Fruit fly (Drosophila melanogaster) whole organism, embryonic: ENCODE data around the gene CG3198.
A peak's percentile ranks its signal among the peaks of the same experiment; 100 is the strongest.

ENCODE experiments used
- Abd-B ChIP-seq: fragments of 200-800 bp; sonication (Bioruptor generic); optimal IDR thresholded peaks from 2 replicates; lab custom pipeline; 2018; ENCODE audit warnings: missing biosample characterization, mild to moderate bottlenecking, missing genetic modification characterization, moderate library complexity
- Atf3 ChIP-seq: fragments of 200-800 bp; sonication (Bioruptor generic); optimal IDR thresholded peaks from 3 replicates; lab custom pipeline; 2016; ENCODE audit warnings: missing biosample characterization, missing genetic modification characterization
- CG10565 ChIP-seq: fragments of 200-800 bp; sonication (Bioruptor generic); optimal IDR thresholded peaks from 3 replicates; lab custom pipeline; 2016; ENCODE audit warnings: missing biosample characterization, mild to moderate bottlenecking, missing genetic modification characterization
- CG10959 ChIP-seq: fragments of 200-800 bp; sonication (Bioruptor generic); IDR thresholded peaks from 2 replicates; pipeline ENCODE4 v1.3.6; 2022; ENCODE audit warnings: missing biosample characterization, missing genetic modification characterization
- CG11696 ChIP-seq: fragments of 200-800 bp; sonication (Bioruptor generic); IDR thresholded peaks from 2 replicates; pipeline ENCODE4 v1.3.6; 2022; ENCODE audit warnings: missing biosample characterization, missing genetic modification characterization
- CG16863 ChIP-seq: fragments of 200-800 bp; sonication (Bioruptor generic); optimal IDR thresholded peaks from 3 replicates; lab custom pipeline; 2016; ENCODE audit warnings: missing biosample characterization, missing genetic modification characterization
- CG17612 ChIP-seq: fragments of 200-800 bp; sonication (Bioruptor generic); IDR thresholded peaks from 2 replicates; pipeline ENCODE4 v1.3.6; 2022; ENCODE audit warnings: missing biosample characterization, missing genetic modification characterization
- CG18262 ChIP-seq: fragments of 200-800 bp; optimal IDR thresholded peaks from 3 replicates; lab custom pipeline; 2019; ENCODE audit warnings: missing biosample characterization, mild to moderate bottlenecking, missing genetic modification characterization, moderate library complexity
- CG30020 ChIP-seq: fragments of 200-800 bp; optimal IDR thresholded peaks from 2 replicates; lab custom pipeline; 2019; ENCODE audit warnings: missing biosample characterization, mild to moderate bottlenecking, missing genetic modification characterization, moderate library complexity
- CG32772 ChIP-seq: fragments of 200-800 bp; sonication (Bioruptor generic); IDR thresholded peaks from 2 replicates; pipeline ENCODE4 v1.3.6; 2022; ENCODE audit warnings: missing biosample characterization, missing genetic modification characterization
- CG33213 ChIP-seq: fragments of 200-800 bp; sonication (Bioruptor generic); optimal IDR thresholded peaks from 3 replicates; lab custom pipeline; 2016; ENCODE audit warnings: missing biosample characterization, missing genetic modification characterization
- CG34422 ChIP-seq: fragments of 200-800 bp; sonication (Bioruptor generic); IDR thresholded peaks from 3 replicates; pipeline ENCODE4 v1.3.6; 2022; ENCODE audit warnings: missing biosample characterization, missing genetic modification characterization
- CG4360 ChIP-seq: fragments of 200-800 bp; sonication (Bioruptor generic); IDR thresholded peaks from 2 replicates; pipeline ENCODE4 v1.3.6; 2022; ENCODE audit warnings: missing biosample characterization, missing genetic modification characterization
- CG4617 ChIP-seq: fragments of 200-800 bp; sonication (Bioruptor generic); optimal IDR thresholded peaks from 3 replicates; lab custom pipeline; 2016; ENCODE audit warnings: missing biosample characterization, missing genetic modification characterization, borderline replicate concordance
- CG6683 ChIP-seq: fragments of 200-800 bp; sonication (Bioruptor generic); optimal IDR thresholded peaks from 2 replicates; lab custom pipeline; 2017; ENCODE audit warnings: missing biosample characterization, mild to moderate bottlenecking, missing genetic modification characterization, missing genetic modification reagents
- CG7372 ChIP-seq: fragments of 200-800 bp; sonication (Bioruptor generic); IDR thresholded peaks from 2 replicates; pipeline ENCODE4 v1.3.6; 2022; ENCODE audit warnings: missing biosample characterization, missing genetic modification characterization
- CG7839 ChIP-seq: fragments of 200-800 bp; sonication (Bioruptor generic); optimal IDR thresholded peaks from 3 replicates; lab custom pipeline; 2018; ENCODE audit warnings: missing biosample characterization, mild to moderate bottlenecking, missing genetic modification characterization, moderate library complexity
- CG8765 ChIP-seq: fragments of 200-800 bp; sonication (Bioruptor generic); IDR thresholded peaks from 2 replicates; pipeline ENCODE4 v1.3.6; 2022; ENCODE audit warnings: missing biosample characterization, missing genetic modification characterization
- CG9932 ChIP-seq: fragments of 200-800 bp; sonication (Bioruptor generic); IDR thresholded peaks from 2 replicates; pipeline ENCODE4 v1.3.6; 2022; ENCODE audit warnings: missing biosample characterization, missing genetic modification characterization
- Dll ChIP-seq: fragments of 200-800 bp; sonication (Bioruptor generic); IDR thresholded peaks from 4 replicates; pipeline ENCODE4 v1.3.6; 2022; ENCODE audit warnings: missing biosample characterization, missing genetic modification characterization; ENCODE audit not compliant: partially characterized antibody
- Dp ChIP-seq: fragments of 200-800 bp; sonication (Bioruptor generic); optimal IDR thresholded peaks from 2 replicates; lab custom pipeline; 2018; ENCODE audit warnings: missing biosample characterization, mild to moderate bottlenecking, missing genetic modification characterization, moderate library complexity
- Fer1 ChIP-seq: fragments of 200-800 bp; sonication (Bioruptor generic); optimal IDR thresholded peaks from 2 replicates; lab custom pipeline; 2017; ENCODE audit warnings: missing biosample characterization, mild to moderate bottlenecking, missing genetic modification characterization
- Lpt ChIP-seq: fragments of >200 bp; optimal IDR thresholded peaks from 2 replicates; lab custom pipeline; 2018; ENCODE audit warnings: missing biosample characterization, missing genetic modification characterization
- MTF-1 ChIP-seq: fragments of 200-800 bp; sonication (Bioruptor generic); optimal IDR thresholded peaks from 2 replicates; lab custom pipeline; 2018; ENCODE audit warnings: missing biosample characterization, mild to moderate bottlenecking, missing genetic modification characterization, borderline replicate concordance
- Optix ChIP-seq: fragments of 200-800 bp; sonication (Bioruptor generic); IDR thresholded peaks from 3 replicates; pipeline ENCODE4 v1.3.6; 2022; ENCODE audit warnings: missing biosample characterization, missing genetic modification characterization
- Poxn ChIP-seq: fragments of 200-800 bp; sonication (Bioruptor generic); IDR thresholded peaks from 2 replicates; pipeline ENCODE4 v1.3.6; 2022; ENCODE audit warnings: missing biosample characterization, missing genetic modification characterization
- Tbp ChIP-seq: fragments of >200 bp; optimal IDR thresholded peaks from 2 replicates; lab custom pipeline; 2018; ENCODE audit warnings: missing biosample characterization, missing genetic modification characterization
- Vsx1 ChIP-seq: fragments of 200-800 bp; sonication (Bioruptor generic); optimal IDR thresholded peaks from 2 replicates; lab custom pipeline; 2017; ENCODE audit warnings: missing biosample characterization, mild to moderate bottlenecking, missing genetic modification characterization, missing genetic modification reagents
- Xrp1 ChIP-seq: fragments of 200-800 bp; sonication (Bioruptor generic); IDR thresholded peaks from 2 replicates; pipeline ENCODE4 v1.3.6; 2022; ENCODE audit warnings: missing biosample characterization, missing genetic modification characterization
- ara ChIP-seq: fragments of 200-800 bp; sonication (Bioruptor generic); IDR thresholded peaks from 2 replicates; pipeline ENCODE4 v1.3.6; 2022; ENCODE audit warnings: missing biosample characterization, missing genetic modification characterization
- ato ChIP-seq: fragments of 200-800 bp; sonication (Bioruptor generic); IDR thresholded peaks from 2 replicates; pipeline ENCODE4 v1.3.6; 2022; ENCODE audit warnings: missing biosample characterization, missing genetic modification characterization; ENCODE audit not compliant: partially characterized antibody
- bigmax ChIP-seq: fragments of 200-800 bp; sonication (Bioruptor generic); optimal IDR thresholded peaks from 2 replicates; lab custom pipeline; 2018; ENCODE audit warnings: missing biosample characterization, mild to moderate bottlenecking, missing genetic modification characterization
- bowl ChIP-seq: fragments of 200-800 bp; sonication (Bioruptor generic); IDR thresholded peaks from 2 replicates; pipeline ENCODE4 v1.3.6; 2022; ENCODE audit warnings: missing biosample characterization, missing genetic modification characterization
- cwo ChIP-seq: fragments of 200-800 bp; sonication (Bioruptor generic); optimal IDR thresholded peaks from 3 replicates; lab custom pipeline; 2017; ENCODE audit warnings: missing biosample characterization, missing genetic modification characterization, mild to moderate bottlenecking, moderate library complexity, missing genetic modification reagents
- en ChIP-seq: fragments of 200-800 bp; sonication (Bioruptor generic); optimal IDR thresholded peaks from 2 replicates; lab custom pipeline; 2016; ENCODE audit warnings: missing biosample characterization, missing genetic modification characterization
- fd102C ChIP-seq: fragments of 200-800 bp; sonication (Bioruptor generic); optimal IDR thresholded peaks from 2 replicates; lab custom pipeline; 2018; ENCODE audit warnings: missing biosample characterization, mild to moderate bottlenecking, missing genetic modification characterization, moderate library complexity
- gem ChIP-seq: fragments of 200-800 bp; sonication (Bioruptor generic); optimal IDR thresholded peaks from 2 replicates; lab custom pipeline; 2019; ENCODE audit warnings: missing biosample characterization, mild to moderate bottlenecking, missing genetic modification characterization, moderate library complexity
- grau ChIP-seq: fragments of 200-800 bp; optimal IDR thresholded peaks from 3 replicates; lab custom pipeline; 2019; ENCODE audit warnings: missing biosample characterization, mild to moderate bottlenecking, missing genetic modification characterization, moderate library complexity
- jigr1 ChIP-seq: fragments of 200-800 bp; sonication (Bioruptor generic); IDR thresholded peaks from 3 replicates; pipeline ENCODE4 v1.3.6; 2022; ENCODE audit warnings: missing biosample characterization, missing genetic modification characterization
- jing ChIP-seq: fragments of 200-800 bp; sonication (Bioruptor generic); optimal IDR thresholded peaks from 2 replicates; lab custom pipeline; 2018; ENCODE audit warnings: missing biosample characterization, mild to moderate bottlenecking, missing genetic modification characterization
- nau ChIP-seq: fragments of 200-800 bp; sonication (Bioruptor generic); optimal IDR thresholded peaks from 3 replicates; lab custom pipeline; 2017; ENCODE audit warnings: missing biosample characterization, mild to moderate bottlenecking, missing genetic modification characterization, missing genetic modification reagents
- pan ChIP-seq, 4 experiments: fragments of >200 bp in 3 of 4; fragments of 200-800 bp in 1 of 4; sonication (Bioruptor generic) in 1 of 4; optimal IDR thresholded peaks in 3 of 4; IDR thresholded peaks in 1 of 4; 2 replicates each; pipeline versions ENCODE4 v1.3.6 to Lab custom; 2017 to 2022; ENCODE audit warnings: missing biosample characterization in 2 of 4, missing genetic modification characterization in 2 of 4, mixed read lengths in 1 of 4
- prd ChIP-seq, 3 experiments: fragments of >200 bp in 2 of 3; fragments of 200-800 bp in 1 of 3; sonication (Bioruptor generic) in 1 of 3; optimal IDR thresholded peaks in 2 of 3; IDR thresholded peaks in 1 of 3; 2 replicates in 2 of 3; 3 replicates in 1 of 3; pipeline versions ENCODE4 v1.3.6 to Lab custom; 2017 to 2022; ENCODE audit warnings: missing biosample characterization in 1 of 3, missing genetic modification characterization in 1 of 3
- pzg ChIP-seq: fragments of 200-800 bp; sonication (Bioruptor generic); optimal IDR thresholded peaks from 3 replicates; lab custom pipeline; 2018; ENCODE audit warnings: missing biosample characterization, mild to moderate bottlenecking, missing genetic modification characterization, moderate library complexity
- schlank ChIP-seq: fragments of 200-800 bp; sonication (Bioruptor generic); optimal IDR thresholded peaks from 2 replicates; lab custom pipeline; 2018; ENCODE audit warnings: missing biosample characterization, mild to moderate bottlenecking, missing genetic modification characterization
- tgo ChIP-seq: fragments of 200-800 bp; sonication (Bioruptor generic); IDR thresholded peaks from 3 replicates; pipeline ENCODE4 v1.3.6; 2022; ENCODE audit warnings: missing biosample characterization, missing genetic modification characterization
- ttk ChIP-seq: fragments of 200-800 bp; sonication (Bioruptor generic); IDR thresholded peaks from 2 replicates; pipeline ENCODE4 v2.1.2; 2022; ENCODE audit warnings: missing biosample characterization, missing genetic modification characterization
- vfl ChIP-seq: fragments of 200-800 bp; sonication (Bioruptor generic); optimal IDR thresholded peaks from 2 replicates; lab custom pipeline; 2016; ENCODE audit warnings: missing biosample characterization, missing genetic modification characterization
- zfh2 ChIP-seq: fragments of 200-800 bp; sonication (Bioruptor generic); optimal IDR thresholded peaks from 2 replicates; lab custom pipeline; 2016; ENCODE audit warnings: missing biosample characterization, missing genetic modification characterization

The CG3198 gene

DNA sequence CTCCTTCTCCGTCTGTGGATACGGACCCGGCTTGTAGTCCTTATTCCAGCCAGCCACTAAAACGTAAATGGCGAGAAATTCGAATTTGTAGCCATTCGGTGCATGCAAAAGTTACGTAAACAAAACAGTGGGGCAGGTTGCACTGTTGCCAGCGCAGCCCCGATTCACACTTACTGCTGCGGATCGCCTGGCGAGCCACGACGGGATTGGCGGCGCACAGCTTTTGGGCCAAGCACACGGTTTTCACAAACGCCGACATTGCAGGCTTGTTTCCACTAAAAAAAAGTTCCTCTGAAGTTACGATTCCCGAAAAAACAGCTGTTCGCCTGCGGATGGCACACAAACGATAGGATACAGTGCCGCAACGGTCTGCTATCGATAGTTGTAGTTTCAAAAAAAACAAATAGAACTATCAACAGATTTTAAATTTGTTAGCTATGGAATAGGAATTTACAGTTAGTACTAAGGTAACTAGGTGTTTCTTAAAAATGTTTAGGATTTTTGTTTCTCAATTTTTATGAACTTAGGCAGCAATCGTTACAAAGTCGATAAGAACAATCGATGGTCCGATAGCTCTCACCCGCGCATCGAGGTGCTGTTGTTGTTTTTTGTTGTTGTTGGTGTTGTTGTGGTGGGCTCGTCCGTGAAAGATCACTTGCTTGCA, 4.2 kb upstream of the CG3198 start, which contains the start of gene Fum1 (continued):
- TF ChIP-seq vfl (no peak), pan (optimal IDR thresholded peaks at IDR 0.05; lab: Kevin White, UChicago) (no peak), pan (GFP tag; optimal IDR thresholded peaks at IDR 0.05 in 1 of 2, IDR thresholded peaks at IDR 0.05 in 1 of 2) (no peak), Vsx1 (GFP tag; lab: Kevin White, UChicago) (no peak), bowl (GFP tag; lab: Robert Waterston, UW) (no peak), fd102C (GFP tag; lab: Kevin White, UChicago) (no peak), jing (GFP tag; lab: Kevin White, UChicago) (no peak), Atf3 (GFP tag; lab: Kevin White, UChicago) (no peak), CG8765 (GFP tag; lab: Robert Waterston, UW) (no peak), nau (GFP tag; lab: Kevin White, UChicago) (no peak), gem (tag; lab: Kevin White, UChicago) (no peak), Xrp1 (GFP tag; lab: Robert Waterston, UW) (no peak), ttk (GFP tag; lab: Robert Waterston, UW) (no peak), ato (GFP tag; lab: Robert Waterston, UW) (peak; percentile 57; the same call in 1 of the 2 replicates), CG10959 (GFP tag; lab: Robert Waterston, UW) (no peak), Dll (peak; percentile 96), grau (tag; lab: Kevin White, UChicago) (peak; percentile 38), CG17612 (GFP tag; lab: Robert Waterston, UW) (no peak), MTF-1 (GFP tag; lab: Kevin White, UChicago) (no peak), Abd-B (GFP tag; lab: Kevin White, UChicago) (no peak), CG4617 (GFP tag; lab: Kevin White, UChicago) (no peak), CG9932 (peak; percentile 37; the same call in 1 of the 2 replicates), CG32772 (GFP tag; lab: Robert Waterston, UW) (no peak), bigmax (no peak), CG4360 (peak; percentile 98), cwo (no peak), Lpt (GFP tag; lab: Kevin White, UChicago) (no peak), Dp (peak; percentile 53), CG33213 (GFP tag; lab: Kevin White, UChicago) (no peak), CG30020 (tag; lab: Kevin White, UChicago) (peak; percentile 18), Tbp (GFP tag; lab: Kevin White, UChicago) (no peak), pzg (GFP tag; lab: Kevin White, UChicago) (peak; percentile 63), CG10565 (GFP tag; lab: Kevin White, UChicago) (no peak), prd (optimal IDR thresholded peaks at IDR 0.05; lab: Kevin White, UChicago) (no peak), prd (GFP tag; IDR thresholded peaks at IDR 0.05; lab: Robert Waterston, UW) (no peak), CG6683 (no peak), Optix (no peak), CG16863 (GFP tag; lab: Kevin White, UChicago) (no peak), CG18262 (peak; percentile 7), Poxn (GFP tag; lab: Robert Waterston, UW) (no peak), CG11696 (GFP tag; lab: Robert Waterston, UW) (no peak), CG7839 (tag; lab: Kevin White, UChicago) (no peak), CG7372 (GFP tag; lab: Robert Waterston, UW) (no peak), ara (GFP tag; lab: Robert Waterston, UW) (no peak), en (GFP tag; lab: Kevin White, UChicago) (no peak), zfh2 (GFP tag; lab: Kevin White, UChicago) (peak; percentile 45), tgo (no peak), jigr1 (GFP tag; lab: Robert Waterston, UW) (no peak), CG34422 (GFP tag; lab: Robert Waterston, UW) (no peak), Fer1 (GFP tag; lab: Kevin White, UChicago) (peak; percentile 16), schlank (tag; lab: Kevin White, UChicago) (no peak)
